Worm (Caenorhabditis elegans) whole organism, L4 larva: ENCODE results near the gene F37C12.18.

Source experiments
- F10B5.3 ChIP-seq: sonication (generic microtip); optimal IDR thresholded peaks from 2 replicates; lab custom pipeline; 2016; ENCODE audit warnings: mild to moderate bottlenecking, missing genetic modification characterization, missing compliant biosample characterization
- F37D6.2 ChIP-seq: sonication (generic microtip); optimal IDR thresholded peaks from 2 replicates; lab custom pipeline; 2016; ENCODE audit warnings: mild to moderate bottlenecking, missing genetic modification characterization, missing compliant biosample characterization
- R02D3.7 ChIP-seq: fragments of 150-350 bp; sonication (generic microtip); optimal IDR thresholded peaks from 3 replicates; lab custom pipeline; 2014; ENCODE audit warnings: missing biosample characterization, missing genetic modification characterization
- T26A8.4 ChIP-seq: fragments of 200-800 bp; sonication (Bioruptor generic); IDR thresholded peaks from 2 replicates; pipeline ENCODE4 v1.3.6; 2022; ENCODE audit warnings: missing genetic modification characterization, missing compliant biosample characterization
- Y105C5A.15 ChIP-seq: fragments of 200-800 bp; sonication (Bioruptor generic); IDR thresholded peaks from 2 replicates; pipeline ENCODE4 v1.3.6; 2022; ENCODE audit warnings: missing genetic modification characterization, missing compliant biosample characterization
- Y48G9A.11 ChIP-seq: fragments of 200-800 bp; sonication (Bioruptor generic); IDR thresholded peaks from 2 replicates; pipeline ENCODE4 v1.3.6; 2022; ENCODE audit warnings: missing genetic modification reagents, missing genetic modification characterization, missing compliant biosample characterization
- Y75B8A.6 ChIP-seq: fragments of 200-800 bp; sonication (Bioruptor generic); IDR thresholded peaks from 2 replicates; pipeline ENCODE4 v1.3.6; 2022; ENCODE audit warnings: missing genetic modification reagents, missing genetic modification characterization, missing compliant biosample characterization
- ZK337.2 ChIP-seq: fragments of 200-800 bp; sonication (Bioruptor generic); IDR thresholded peaks from 2 replicates; pipeline ENCODE4 v1.3.6; 2022; ENCODE audit warnings: missing genetic modification reagents, missing genetic modification characterization, missing compliant biosample characterization
- aly-2 ChIP-seq: sonication (generic microtip); optimal IDR thresholded peaks from 2 replicates; lab custom pipeline; 2018; ENCODE audit warnings: missing biosample characterization, missing genetic modification characterization
- ceh-32 ChIP-seq: sonication (generic microtip); optimal IDR thresholded peaks from 2 replicates; lab custom pipeline; 2016; ENCODE audit warnings: mild to moderate bottlenecking, missing genetic modification characterization, missing compliant biosample characterization; ENCODE audit not compliant: poor library complexity
- ceh-62 ChIP-seq: sonication (generic microtip); optimal IDR thresholded peaks from 2 replicates; lab custom pipeline; 2017; ENCODE audit warnings: missing biosample characterization, missing genetic modification characterization
- ces-1 ChIP-seq: fragments of 150-350 bp; sonication (generic microtip); optimal IDR thresholded peaks from 4 replicates; lab custom pipeline; 2014; ENCODE audit warnings: missing biosample characterization, missing genetic modification reagents, missing genetic modification characterization
- cey-2 ChIP-seq: sonication (generic microtip); optimal IDR thresholded peaks from 3 replicates; lab custom pipeline; 2017; ENCODE audit warnings: missing genetic modification characterization, mild to moderate bottlenecking, missing compliant biosample characterization, antibody characterized with exemption, borderline replicate concordance; ENCODE audit not compliant: insufficient read depth
- daf-12 ChIP-seq: fragments of 150-350 bp; optimal IDR thresholded peaks from 2 replicates; lab custom pipeline; 2014; ENCODE audit warnings: missing biosample characterization, missing genetic modification reagents, missing genetic modification characterization
- daf-8 ChIP-seq: fragments of 200-800 bp; sonication (Bioruptor generic); IDR thresholded peaks from 2 replicates; pipeline ENCODE4 v1.3.6; 2022; ENCODE audit warnings: missing genetic modification characterization, missing compliant biosample characterization
- duxl-1 ChIP-seq: sonication (generic microtip); optimal IDR thresholded peaks from 2 replicates; lab custom pipeline; 2016; ENCODE audit warnings: mild to moderate bottlenecking, missing genetic modification characterization, moderate library complexity, missing compliant biosample characterization; ENCODE audit not compliant: poor library complexity
- dve-1 ChIP-seq: sonication (generic microtip); optimal IDR thresholded peaks from 2 replicates; lab custom pipeline; 2017; ENCODE audit warnings: antibody characterized with exemption, mild to moderate bottlenecking, missing genetic modification characterization, missing compliant biosample characterization; ENCODE audit not compliant: insufficient read depth
- gei-8 ChIP-seq: fragments of 200-800 bp; sonication (Bioruptor generic); optimal IDR thresholded peaks from 2 replicates; lab custom pipeline; 2018; ENCODE audit warnings: mild to moderate bottlenecking, missing genetic modification characterization, missing compliant biosample characterization
- hlh-11 ChIP-seq: fragments of 200-800 bp; sonication (Bioruptor generic); optimal IDR thresholded peaks from 2 replicates; lab custom pipeline; 2018; ENCODE audit warnings: mild to moderate bottlenecking, missing genetic modification characterization, missing compliant biosample characterization
- hlh-30 ChIP-seq: sonication (generic microtip); optimal IDR thresholded peaks from 2 replicates; lab custom pipeline; 2017; ENCODE audit warnings: antibody characterized with exemption, mild to moderate bottlenecking, missing genetic modification characterization, missing compliant biosample characterization; ENCODE audit not compliant: insufficient read depth
- jun-1 ChIP-seq: fragments of 150-350 bp; optimal IDR thresholded peaks from 2 replicates; lab custom pipeline; 2014; ENCODE audit warnings: missing biosample characterization, missing genetic modification reagents, missing genetic modification characterization
- lim-7 ChIP-seq: fragments of 200-800 bp; sonication (Bioruptor generic); IDR thresholded peaks from 2 replicates; pipeline ENCODE4 v1.3.6; 2022; ENCODE audit warnings: missing genetic modification characterization, missing compliant biosample characterization
- lin-15B ChIP-seq: fragments of 150-350 bp; sonication (generic microtip); optimal IDR thresholded peaks from 3 replicates; lab custom pipeline; 2014; ENCODE audit warnings: missing biosample characterization, missing genetic modification characterization
- lin-29 ChIP-seq: fragments of 200-800 bp; sonication (Bioruptor generic); IDR thresholded peaks from 2 replicates; pipeline ENCODE4 v1.3.6; 2022; ENCODE audit warnings: missing genetic modification reagents, missing genetic modification characterization, missing compliant biosample characterization
- lin-38 ChIP-seq: fragments of 200-800 bp; sonication (Bioruptor generic); IDR thresholded peaks from 2 replicates; pipeline ENCODE4 v1.3.6; 2022; ENCODE audit warnings: missing genetic modification reagents, missing genetic modification characterization, missing compliant biosample characterization
- lir-3 ChIP-seq: sonication (generic microtip); optimal IDR thresholded peaks from 2 replicates; lab custom pipeline; 2016; ENCODE audit warnings: mild to moderate bottlenecking, missing genetic modification characterization, missing compliant biosample characterization
- madf-5 ChIP-seq, 2 experiments: fragments of 200-800 bp; sonication (Bioruptor generic); IDR thresholded peaks; 2 replicates each; pipeline ENCODE4 v1.3.6; 2022; ENCODE audit warnings: missing compliant biosample characterization in 2 of 2, missing genetic modification characterization in 2 of 2
- nhr-10 ChIP-seq: fragments of 150-350 bp; optimal IDR thresholded peaks from 2 replicates; lab custom pipeline; 2014; ENCODE audit warnings: missing biosample characterization, missing genetic modification characterization
- nhr-102 ChIP-seq: sonication (generic microtip); optimal IDR thresholded peaks from 2 replicates; lab custom pipeline; 2016; ENCODE audit warnings: mild to moderate bottlenecking, missing genetic modification characterization, moderate library complexity, missing compliant biosample characterization
- nhr-111 ChIP-seq: fragments of 200-800 bp; sonication (Bioruptor generic); optimal IDR thresholded peaks from 2 replicates; lab custom pipeline; 2018; ENCODE audit warnings: mild to moderate bottlenecking, missing genetic modification characterization, missing compliant biosample characterization
- nhr-25 ChIP-seq: sonication (generic microtip); optimal IDR thresholded peaks from 2 replicates; lab custom pipeline; 2017; ENCODE audit warnings: missing genetic modification characterization, mild to moderate bottlenecking, missing compliant biosample characterization, antibody characterized with exemption, moderate library complexity, borderline replicate concordance; ENCODE audit not compliant: insufficient read depth
- nhr-6 ChIP-seq: fragments of 150-350 bp; optimal IDR thresholded peaks from 2 replicates; lab custom pipeline; 2014; ENCODE audit warnings: missing biosample characterization, missing genetic modification characterization
- nhr-76 ChIP-seq: fragments of 150-350 bp; optimal IDR thresholded peaks from 2 replicates; lab custom pipeline; 2014; ENCODE audit warnings: missing biosample characterization, missing genetic modification characterization
- nhr-77 ChIP-seq: fragments of 150-350 bp; optimal IDR thresholded peaks from 2 replicates; lab custom pipeline; 2014; ENCODE audit warnings: missing biosample characterization, missing genetic modification characterization
- pha-4 ChIP-seq, 2 experiments: fragments of 150-350 bp in 1 of 2; fragments of 200-800 bp in 1 of 2; sonication (Bioruptor generic) in 1 of 2; IDR thresholded peaks in 1 of 2; optimal IDR thresholded peaks in 1 of 2; 2 replicates each; pipeline versions ENCODE4 v1.3.6 to Lab custom; 2014 to 2022; ENCODE audit warnings: missing genetic modification characterization in 2 of 2, missing genetic modification reagents in 2 of 2, missing biosample characterization in 1 of 2, missing compliant biosample characterization in 1 of 2
- set-16 ChIP-seq: fragments of 200-800 bp; sonication (Bioruptor generic); IDR thresholded peaks from 2 replicates; pipeline ENCODE4 v1.3.6; 2022; ENCODE audit warnings: missing genetic modification reagents, missing genetic modification characterization, missing compliant biosample characterization
- snpc-4 ChIP-seq: fragments of 150-350 bp; optimal IDR thresholded peaks from 2 replicates; lab custom pipeline; 2014; ENCODE audit warnings: missing biosample characterization, missing genetic modification characterization
- spr-3 ChIP-seq: fragments of 200-800 bp; sonication (Bioruptor generic); optimal IDR thresholded peaks from 2 replicates; lab custom pipeline; 2018; ENCODE audit warnings: mild to moderate bottlenecking, missing genetic modification characterization, missing compliant biosample characterization
- tag-97 ChIP-seq: fragments of 200-800 bp; sonication (Bioruptor generic); IDR thresholded peaks from 2 replicates; pipeline ENCODE4 v1.3.6; 2022; ENCODE audit warnings: missing genetic modification characterization, missing compliant biosample characterization
- tra-1 ChIP-seq: fragments of 200-800 bp; sonication (Bioruptor generic); IDR thresholded peaks from 2 replicates; pipeline ENCODE4 v1.3.6; 2022; ENCODE audit warnings: missing genetic modification reagents, missing genetic modification characterization, missing compliant biosample characterization
- unc-130 ChIP-seq: sonication (generic microtip); optimal IDR thresholded peaks from 2 replicates; lab custom pipeline; 2016; ENCODE audit warnings: missing genetic modification reagents, missing genetic modification characterization, missing compliant biosample characterization
- zfp-2 ChIP-seq: sonication (generic microtip); optimal IDR thresholded peaks from 2 replicates; lab custom pipeline; 2016; ENCODE audit warnings: mild to moderate bottlenecking, missing genetic modification characterization, missing compliant biosample characterization
- zfp-3 ChIP-seq: fragments of 200-800 bp; sonication (Bioruptor generic); conservative IDR thresholded peaks from 2 replicates; pipeline ENCODE4 v1.3.6; 2022; ENCODE audit warnings: missing genetic modification reagents, missing genetic modification characterization, missing compliant biosample characterization
- zip-11 ChIP-seq: fragments of 200-800 bp; sonication (Bioruptor generic); IDR thresholded peaks from 2 replicates; pipeline ENCODE4 v1.3.6; 2022; ENCODE audit warnings: missing genetic modification characterization, missing compliant biosample characterization
- zip-2 ChIP-seq: fragments of 150-350 bp; optimal IDR thresholded peaks from 2 replicates; lab custom pipeline; 2014; ENCODE audit warnings: missing biosample characterization, missing genetic modification characterization

The F37C12.18 gene

DNA sequence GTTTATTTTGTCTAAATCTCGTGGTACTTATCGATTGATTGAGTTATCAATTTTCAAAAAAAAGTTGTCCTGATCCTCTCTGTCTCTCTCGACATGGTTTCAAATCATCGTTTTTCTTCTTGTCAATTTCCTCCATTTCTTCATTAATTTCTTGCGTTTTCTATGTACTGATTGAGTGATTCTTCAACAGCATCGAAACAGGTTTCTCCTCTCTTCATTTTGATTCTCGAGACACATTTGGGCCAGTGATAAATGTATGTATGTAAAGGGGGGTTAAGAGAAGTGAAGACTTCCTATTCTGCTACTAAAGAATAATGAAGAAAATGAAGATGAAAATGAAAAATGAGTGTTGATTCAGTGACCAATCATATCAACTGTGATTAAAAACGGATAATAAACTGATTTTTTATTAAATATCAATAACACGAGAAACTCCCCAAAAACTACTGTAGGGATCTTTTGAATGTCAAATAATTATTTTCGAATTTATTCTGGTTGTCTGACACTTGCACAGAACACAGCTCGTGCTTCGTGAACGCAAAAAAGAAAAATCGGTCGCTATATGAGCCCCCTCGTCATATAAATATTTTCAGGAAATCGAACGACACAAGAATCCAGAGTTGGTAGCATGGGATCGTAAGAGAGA lies 8.0 kb upstream of the F37C12.18 start (continued):
- no peak for TF ChIP-seq madf-5 (GFP tag; IDR thresholded peaks at IDR 0.05; lab: Robert Waterston, UW)
- TF ChIP-seq lim-7 (GFP tag; lab: Robert Waterston, UW): no peak

DNA sequence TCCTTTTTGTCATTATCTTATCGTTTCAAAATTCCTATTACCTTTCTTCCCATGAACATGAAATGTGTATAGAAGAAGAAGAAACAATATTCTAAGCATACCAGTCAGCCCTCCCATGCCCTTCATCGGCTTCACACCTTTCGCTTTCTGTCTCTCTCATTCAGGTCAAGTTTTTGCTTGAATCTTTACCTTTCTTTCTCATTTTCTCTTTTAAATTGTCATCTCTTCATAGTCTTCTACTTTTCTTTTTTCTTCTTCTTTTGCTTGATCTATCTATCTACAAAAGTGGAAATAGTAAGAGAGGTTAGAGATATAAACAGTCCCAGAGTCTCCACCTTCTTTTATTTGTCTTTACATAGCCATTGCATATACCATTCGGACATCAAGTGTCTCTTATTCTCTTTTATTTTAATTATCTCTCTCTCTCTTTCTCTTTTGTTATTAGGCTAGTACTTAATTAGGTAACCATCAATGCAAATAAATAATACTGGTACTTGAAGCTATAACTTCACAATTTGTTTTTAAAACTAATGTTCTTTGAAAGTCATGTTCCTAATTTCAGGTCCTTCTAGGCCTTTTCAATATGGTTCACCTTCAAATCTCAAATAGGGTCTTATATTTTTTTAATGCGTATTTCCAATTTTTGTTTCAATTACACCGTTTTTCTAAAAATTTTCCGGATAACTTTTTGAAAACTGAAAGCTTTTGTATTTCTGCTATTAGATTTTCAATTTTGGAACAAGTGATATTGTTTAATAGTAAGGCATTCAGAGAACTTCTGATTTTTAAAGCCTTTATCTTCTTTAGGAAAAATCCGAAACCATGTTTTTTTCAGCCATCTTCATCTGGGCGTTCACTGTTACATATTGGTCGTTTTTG lies 6.4 kb upstream of the F37C12.18 start, which contains the start of gene dpy-31:
dpy-31 (plus strand) TSS at position 829 of the 879 bp plus-strand sequence.
- TF ChIP-seq daf-8 (GFP tag; lab: Robert Waterston, UW) (no peak), zip-11 (GFP tag; lab: Robert Waterston, UW) (no peak), Y105C5A.15 (GFP tag; lab: Robert Waterston, UW) (no peak), F37D6.2 (tag; lab: Kevin White, UChicago) (no peak), F10B5.3 (no peak), lim-7 (GFP tag; lab: Robert Waterston, UW) (no peak), lin-38 (no peak), zfp-2 (tag; lab: Kevin White, UChicago) (no peak), nhr-111 (GFP tag; lab: Kevin White, UChicago) (no peak), R02D3.7 (tag; lab: Kevin White, UChicago) (no peak), nhr-102 (tag; lab: Kevin White, UChicago) (no peak), nhr-77 (tag; lab: Kevin White, UChicago) (peak; percentile 12), lin-15B (tag; lab: Kevin White, UChicago) (no peak), nhr-25 (tag; lab: Kevin White, UChicago) (peak; percentile 64), lir-3 (no peak), zip-2 (no peak), duxl-1 (tag; lab: Kevin White, UChicago) (no peak), madf-5 (GFP tag; IDR thresholded peaks at IDR 0.05; lab: Robert Waterston, UW) (no peak), ceh-32 (tag; lab: Kevin White, UChicago) (no peak), nhr-76 (no peak), cey-2 (tag; lab: Kevin White, UChicago) (peak; percentile 34), snpc-4 (tag; lab: Kevin White, UChicago) (no peak), lin-29 (GFP tag; lab: Robert Waterston, UW) (no peak), tra-1 (GFP tag; lab: Robert Waterston, UW) (no peak), tag-97 (GFP tag; lab: Robert Waterston, UW) (no peak), unc-130 (GFP tag; lab: Kevin White, UChicago) (no peak), hlh-30 (no peak), aly-2 (tag; lab: Kevin White, UChicago) (no peak), dve-1 (tag; lab: Kevin White, UChicago) (peak; percentile 40), T26A8.4 (no peak), hlh-11 (tag; lab: Kevin White, UChicago) (peak; percentile 13), nhr-6 (tag; lab: Kevin White, UChicago) (no peak), jun-1 (no peak), ZK337.2 (no peak), gei-8 (no peak), ces-1 (GFP tag; lab: Kevin White, UChicago) (no peak), zfp-3 (GFP tag; lab: Robert Waterston, UW) (no peak), daf-12 (tag; lab: Kevin White, UChicago) (no peak), Y48G9A.11 (GFP tag; lab: Robert Waterston, UW) (no peak), pha-4 (GFP tag; IDR thresholded peaks at IDR 0.05; lab: Robert Waterston, UW) (no peak), pha-4 (tag; optimal IDR thresholded peaks at IDR 0.05; lab: Kevin White, UChicago) (no peak), Y75B8A.6 (GFP tag; lab: Robert Waterston, UW) (no peak), nhr-10 (peak; percentile 6), ceh-62 (no peak), spr-3 (GFP tag; lab: Kevin White, UChicago) (no peak), set-16 (GFP tag; lab: Robert Waterston, UW) (no peak)
